Fruit fly (Drosophila melanogaster) whole organism, prepupa: Measurements from ENCODE around the gene CG34278.

ENCODE experiments used
- CG10669 ChIP-seq: fragments of 200-800 bp; sonication (Bioruptor generic); optimal IDR thresholded peaks from 3 replicates; lab custom pipeline; 2018; ENCODE audit warnings: missing biosample characterization, mild to moderate bottlenecking, missing genetic modification characterization, moderate library complexity
- CG4318 ChIP-seq: fragments of 200-800 bp; sonication (Bioruptor generic); optimal IDR thresholded peaks from 3 replicates; lab custom pipeline; 2017; ENCODE audit warnings: missing biosample characterization, mild to moderate bottlenecking, missing genetic modification characterization
- CG6808 ChIP-seq: fragments of 200-800 bp; sonication (Bioruptor generic); optimal IDR thresholded peaks from 3 replicates; lab custom pipeline; 2017; ENCODE audit warnings: missing biosample characterization, missing genetic modification characterization, mild to moderate bottlenecking, moderate library complexity, missing genetic modification reagents
- Sox102F ChIP-seq: fragments of 200-800 bp; sonication (Bioruptor generic); optimal IDR thresholded peaks from 2 replicates; lab custom pipeline; 2016; ENCODE audit warnings: missing biosample characterization, mild to moderate bottlenecking, missing genetic modification characterization
- achi ChIP-seq: fragments of 200-800 bp; sonication (Bioruptor generic); optimal IDR thresholded peaks from 3 replicates; lab custom pipeline; 2016; ENCODE audit warnings: missing biosample characterization, missing genetic modification characterization
- fkh ChIP-seq: fragments of 200-800 bp; sonication (Bioruptor generic); optimal IDR thresholded peaks from 3 replicates; lab custom pipeline; 2017; ENCODE audit warnings: missing biosample characterization, mild to moderate bottlenecking, missing genetic modification characterization, moderate library complexity

DNA sequence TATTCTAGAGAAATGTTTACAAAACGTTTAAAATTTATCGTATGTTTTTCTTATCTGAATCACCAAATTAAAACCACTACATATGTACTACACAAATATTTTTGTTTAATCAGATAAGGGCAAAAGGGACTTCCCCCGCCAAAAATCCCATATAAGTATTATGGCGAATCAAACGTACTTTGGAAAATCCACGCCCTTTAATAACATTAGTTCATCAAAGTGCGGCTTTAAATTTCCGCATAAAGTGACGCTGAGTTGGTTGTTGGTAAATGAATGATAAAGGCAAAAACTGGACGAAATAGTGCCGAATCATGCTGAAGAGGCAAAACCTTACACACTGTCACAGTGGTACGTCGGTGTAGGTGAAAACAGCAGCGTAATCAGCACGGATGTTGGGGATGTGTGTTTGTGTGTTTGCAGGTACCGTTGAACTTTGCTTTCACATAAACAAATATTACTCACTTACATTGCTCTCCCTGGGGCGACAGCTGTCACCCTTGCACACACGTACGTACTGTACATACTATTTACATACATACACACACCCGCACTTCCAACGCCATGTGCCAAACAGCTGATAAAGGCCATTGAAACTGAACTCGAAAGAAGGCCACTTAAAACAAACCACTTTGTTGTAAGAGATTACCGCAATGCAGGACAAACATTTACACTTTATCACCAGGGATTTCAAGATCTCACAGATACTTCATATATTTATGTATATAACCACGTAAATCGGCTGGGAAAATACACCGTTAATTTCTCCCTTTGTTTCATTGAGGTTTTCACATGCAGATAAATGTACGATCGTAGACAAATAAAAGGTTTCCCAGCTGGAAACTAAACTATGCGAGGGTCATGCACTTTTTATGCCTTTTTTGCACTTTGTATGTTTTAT is 41.1 kb upstream of the CG34278 start:
- TF ChIP-seq CG10669 (GFP tag; lab: Kevin White, UChicago) (no peak), achi (GFP tag; lab: Kevin White, UChicago) (no peak), fkh (no peak), Sox102F (GFP tag; lab: Kevin White, UChicago) (no peak), CG4318 (GFP tag; lab: Kevin White, UChicago) (no peak), CG6808 (GFP tag; lab: Kevin White, UChicago) (no peak)
